Worm (Caenorhabditis elegans): Measurements from ENCODE around the gene npr-10.

npr-10 gene

ce11 chrX:13038791-13039190 is 6.3 kb upstream of the npr-10 start (continued):
- TF ChIP-seq madf-3 (GFP tag; IDR thresholded peaks at IDR 0.05) (no peak), ceh-40 (GFP tag; IDR thresholded peaks at IDR 0.05) (peak; percentile 71; the same call in 1 of the 2 replicates), zfh-2 (GFP tag; conservative IDR thresholded peaks at IDR 0.05) (no peak), T26A5.8 (tag; optimal IDR thresholded peaks at IDR 0.05) (peak; percentile 44), sdz-38 (tag; optimal IDR thresholded peaks at IDR 0.05) (no peak), lin-35 (GFP tag; optimal IDR thresholded peaks at IDR 0.05) (peak in 1 of 3 experiments; percentile 17), attf-6 (GFP tag; IDR thresholded peaks at IDR 0.05) (no peak), Y95B8A.8 (GFP tag; IDR thresholded peaks at IDR 0.05) (peak; percentile 39; the same call in 1 of the 2 replicates), tlf-1 (GFP tag; optimal IDR thresholded peaks at IDR 0.05) (no peak), egl-44 (GFP tag; IDR thresholded peaks at IDR 0.05) (peak; percentile 79), lin-26 (GFP tag; IDR thresholded peaks at IDR 0.05) (peak; percentile 93), pha-4 (tag; optimal IDR thresholded peaks at IDR 0.05) (no peak), pbrm-1 (GFP tag; IDR thresholded peaks at IDR 0.05) (peak; percentile 73), B0035.1 (tag; optimal IDR thresholded peaks at IDR 0.05) (peak; percentile 51), B0261.1 (tag; optimal IDR thresholded peaks at IDR 0.05) (peak; percentile 83), ZK185.1 (tag; optimal IDR thresholded peaks at IDR 0.05; ENCODE audit: poor library complexity, severe bottlenecking) (peak; percentile 34), snpc-3.4 (tag; optimal IDR thresholded peaks at IDR 0.05) (peak; percentile 55), akir-1 (GFP tag; optimal IDR thresholded peaks at IDR 0.05) (no peak), ztf-3 (GFP tag; optimal IDR thresholded peaks at IDR 0.05) (no peak), ets-4 (GFP tag; optimal IDR thresholded peaks at IDR 0.05) (peak; percentile 45), xnd-1 (tag; optimal IDR thresholded peaks at IDR 0.05) (no peak), F52B5.7 (tag; optimal IDR thresholded peaks at IDR 0.05) (no peak), F49E8.2 (tag; optimal IDR thresholded peaks at IDR 0.05; ENCODE audit: insufficient read depth) (no peak), D2030.7 (GFP tag; IDR thresholded peaks at IDR 0.05) (peak; percentile 86), lin-54 (GFP tag; optimal IDR thresholded peaks at IDR 0.05) (no peak), ceh-27 (GFP tag; optimal IDR thresholded peaks at IDR 0.05) (no peak), ztf-26 (tag; optimal IDR thresholded peaks at IDR 0.05) (no peak), K11D2.4 (GFP tag; IDR thresholded peaks at IDR 0.05) (0 out of 2 replicates have a peak, but pooled peaks have one; percentile 17), madf-10 (tag; optimal IDR thresholded peaks at IDR 0.05) (peak; percentile 56), snpc-1.1 (tag; optimal IDR thresholded peaks at IDR 0.05; ENCODE audit: insufficient read depth) (peak; percentile 43), Y53F4B.3 (GFP tag; IDR thresholded peaks at IDR 0.05) (0 out of 2 replicates have a peak, but pooled peaks have one; percentile 12), rec-8 (tag; optimal IDR thresholded peaks at IDR 0.05) (peak; percentile 40 to 52), bed-1 (GFP tag; IDR thresholded peaks at IDR 0.05) (no peak), sea-2 (GFP tag; IDR thresholded peaks at IDR 0.05) (no peak), ama-1 (optimal IDR thresholded peaks at IDR 0.05) (no peak), ama-1 (GFP tag; optimal IDR thresholded peaks at IDR 0.05) (peak in 1 of 2 experiments; percentile 32), ceh-91 (GFP tag; IDR thresholded peaks at IDR 0.05) (no peak), chd-7 (tag; optimal IDR thresholded peaks at IDR 0.05) (peak; percentile 36), F39B2.1 (GFP tag; IDR thresholded peaks at IDR 0.05) (no peak), F33H1.4 (GFP tag; IDR thresholded peaks at IDR 0.05) (no peak), tbx-9 (tag; optimal IDR thresholded peaks at IDR 0.05; ENCODE audit: borderline replicate concordance) (no peak), tbp1 (GFP tag; optimal IDR thresholded peaks at IDR 0.05) (peak; percentile 87)
